Worm (Caenorhabditis elegans) whole organism, L1 larva: ENCODE measurements around the gene Y59H11AM.1.
A peak's percentile ranks its signal among the peaks of the same experiment; 100 is the strongest.

Experiments used
- ama-1 ChIP-seq: fragments of 150-350 bp; optimal IDR thresholded peaks from 2 replicates; lab custom pipeline; 2014
- blmp-1 ChIP-seq: fragments of 150-350 bp; optimal IDR thresholded peaks from 2 replicates; lab custom pipeline; 2014; ENCODE audit warnings: missing biosample characterization, missing genetic modification characterization
- ces-1 ChIP-seq: fragments of 150-350 bp; optimal IDR thresholded peaks from 2 replicates; lab custom pipeline; 2014; ENCODE audit warnings: missing biosample characterization, missing genetic modification reagents, missing genetic modification characterization
- fos-1 ChIP-seq: fragments of 150-350 bp; optimal IDR thresholded peaks from 2 replicates; lab custom pipeline; 2014; ENCODE audit warnings: missing biosample characterization, missing genetic modification characterization
- lin-35 ChIP-seq, 2 experiments: fragments of 150-350 bp; optimal IDR thresholded peaks; 2 replicates each; lab custom pipeline; 2014; ENCODE audit warnings: missing biosample characterization in 2 of 2, missing genetic modification characterization in 2 of 2, missing genetic modification reagents in 2 of 2
- lin-39 ChIP-seq: fragments of 150-350 bp; optimal IDR thresholded peaks from 2 replicates; lab custom pipeline; 2014; ENCODE audit warnings: missing biosample characterization, missing genetic modification reagents, missing genetic modification characterization
- lir-3 ChIP-seq: sonication (generic microtip); optimal IDR thresholded peaks from 2 replicates; lab custom pipeline; 2016; ENCODE audit warnings: mild to moderate bottlenecking, missing genetic modification characterization, moderate library complexity, missing compliant biosample characterization; ENCODE audit not compliant: poor library complexity
- nhr-12 ChIP-seq: sonication (generic microtip); optimal IDR thresholded peaks from 2 replicates; lab custom pipeline; 2017; ENCODE audit warnings: missing biosample characterization, missing genetic modification characterization
- nhr-71 ChIP-seq: sonication (generic microtip); optimal IDR thresholded peaks from 2 replicates; lab custom pipeline; 2016; ENCODE audit warnings: mild to moderate bottlenecking, missing genetic modification characterization, moderate library complexity, missing compliant biosample characterization
- nhr-76 ChIP-seq: sonication (generic microtip); optimal IDR thresholded peaks from 2 replicates; lab custom pipeline; 2017; ENCODE audit warnings: missing biosample characterization, missing genetic modification characterization
- rnt-1 ChIP-seq: sonication (generic microtip); optimal IDR thresholded peaks from 2 replicates; lab custom pipeline; 2016; ENCODE audit warnings: mild to moderate bottlenecking, missing genetic modification characterization, moderate library complexity, missing compliant biosample characterization
- xbp-1 ChIP-seq: sonication (generic microtip); optimal IDR thresholded peaks from 2 replicates; lab custom pipeline; 2016; ENCODE audit warnings: missing genetic modification characterization, missing compliant biosample characterization
- zag-1 ChIP-seq: fragments of 150-350 bp; optimal IDR thresholded peaks from 2 replicates; lab custom pipeline; 2014; ENCODE audit warnings: missing biosample characterization, missing genetic modification characterization
- ztf-4 ChIP-seq: fragments of 150-350 bp; optimal IDR thresholded peaks from 2 replicates; lab custom pipeline; 2014; ENCODE audit warnings: missing biosample characterization, missing genetic modification characterization

DNA sequence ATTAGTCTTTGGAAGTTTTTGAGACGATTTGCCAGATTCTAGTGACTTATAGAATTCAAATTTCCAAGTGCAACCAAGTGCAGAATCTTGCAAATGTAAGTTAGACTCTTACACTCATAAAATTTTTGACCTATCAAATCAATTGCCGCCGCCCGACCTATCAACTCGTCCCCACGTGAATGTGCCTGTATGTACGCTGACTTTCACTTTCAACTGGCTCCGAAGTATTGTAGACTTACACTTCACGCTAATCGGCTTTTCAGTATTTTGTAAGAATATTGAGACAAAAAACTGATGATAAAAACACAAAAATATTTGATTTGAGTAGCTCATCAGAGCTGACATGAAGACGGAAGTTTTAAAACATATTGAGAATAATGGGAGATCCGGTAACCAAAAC lies 38.4 kb upstream of the Y59H11AM.1 start:
- TF ChIP-seq blmp-1 (tag; lab: Kevin White, UChicago) (peak; percentile 30), xbp-1 (no peak), fos-1 (tag; lab: Kevin White, UChicago) (no peak), rnt-1 (tag; lab: Kevin White, UChicago) (no peak), lin-39 (no peak), lin-35 (GFP tag; optimal IDR thresholded peaks at IDR 0.05; lab: Kevin White, UChicago) (peak in 1 of 2 experiments; percentile 14), zag-1 (tag; lab: Kevin White, UChicago) (no peak), ces-1 (GFP tag; lab: Kevin White, UChicago) (no peak), ama-1 (lab: Kevin White, UChicago) (no peak), nhr-76 (tag; lab: Kevin White, UChicago) (no peak), nhr-12 (tag; lab: Kevin White, UChicago) (no peak), nhr-71 (tag; lab: Kevin White, UChicago) (no peak), lir-3 (tag; lab: Kevin White, UChicago) (no peak), ztf-4 (tag; lab: Kevin White, UChicago) (no peak)
